Worm (Caenorhabditis elegans) whole organism, L3 larva: ENCODE data around the gene pgp-8.
A peak's percentile ranks its signal among the peaks of the same experiment; 100 is the strongest.

ENCODE experiments used
- R02D3.7 ChIP-seq: fragments of 150-350 bp; optimal IDR thresholded peaks from 2 replicates; lab custom pipeline; 2014; ENCODE audit warnings: missing biosample characterization, missing genetic modification characterization
- ceh-16 ChIP-seq: sonication (generic microtip); optimal IDR thresholded peaks from 2 replicates; lab custom pipeline; 2017; ENCODE audit warnings: missing biosample characterization, missing genetic modification characterization
- elt-2 ChIP-seq: sonication (generic microtip); optimal IDR thresholded peaks from 2 replicates; lab custom pipeline; 2016; ENCODE audit warnings: missing genetic modification reagents, mild to moderate bottlenecking, missing genetic modification characterization, missing compliant biosample characterization
- elt-3 ChIP-seq, 3 experiments: fragments of 150-350 bp in 1 of 3; sonication (generic microtip) in 2 of 3; optimal IDR thresholded peaks; 2 replicates in 2 of 3; 4 replicates in 1 of 3; lab custom pipeline; 2014 to 2017; ENCODE audit warnings: missing biosample characterization in 3 of 3, missing genetic modification characterization in 3 of 3
- lin-15B ChIP-seq: fragments of 150-350 bp; optimal IDR thresholded peaks from 2 replicates; lab custom pipeline; 2014; ENCODE audit warnings: missing biosample characterization, missing genetic modification characterization
- lin-39 ChIP-seq: fragments of 150-350 bp; optimal IDR thresholded peaks from 2 replicates; lab custom pipeline; 2018; ENCODE audit warnings: missing biosample characterization, missing genetic modification reagents, missing genetic modification characterization
- nfya-1 ChIP-seq: sonication (generic microtip); optimal IDR thresholded peaks from 2 replicates; lab custom pipeline; 2017; ENCODE audit warnings: missing genetic modification characterization, mild to moderate bottlenecking, missing compliant biosample characterization, antibody characterized with exemption, moderate library complexity; ENCODE audit not compliant: insufficient read depth
- nhr-12 ChIP-seq: fragments of 150-350 bp; optimal IDR thresholded peaks from 2 replicates; lab custom pipeline; 2014; ENCODE audit warnings: missing biosample characterization, missing genetic modification characterization
- nhr-23 ChIP-seq: fragments of 150-350 bp; optimal IDR thresholded peaks from 2 replicates; lab custom pipeline; 2014; ENCODE audit warnings: missing biosample characterization, missing genetic modification reagents, missing genetic modification characterization
- nhr-43 ChIP-seq: sonication (generic microtip); optimal IDR thresholded peaks from 2 replicates; lab custom pipeline; 2016; ENCODE audit warnings: mild to moderate bottlenecking, missing genetic modification characterization, missing compliant biosample characterization; ENCODE audit not compliant: poor library complexity, severe bottlenecking
- nhr-67 ChIP-seq: fragments of 150-350 bp; optimal IDR thresholded peaks from 2 replicates; lab custom pipeline; 2014; ENCODE audit warnings: missing biosample characterization, missing genetic modification characterization
- nhr-76 ChIP-seq: fragments of 150-350 bp; sonication (generic microtip); optimal IDR thresholded peaks from 5 replicates; lab custom pipeline; 2014; ENCODE audit warnings: missing biosample characterization, missing genetic modification characterization
- snpc-4 ChIP-seq: fragments of 150-350 bp; optimal IDR thresholded peaks from 2 replicates; lab custom pipeline; 2014; ENCODE audit warnings: missing biosample characterization, missing genetic modification characterization

ce11 chrX:10877138-10877743 lies 13.0 kb upstream of the pgp-8 start, which contains the start of gene pgp-6:
- TF ChIP-seq nhr-67 (tag; lab: Kevin White, UChicago) (no peak), elt-2 (tag; lab: Kevin White, UChicago) (peak; percentile 67), nhr-23 (no peak), lin-39 (tag; lab: Kevin White, UChicago) (no peak), nhr-76 (tag; lab: Kevin White, UChicago) (no peak), nhr-43 (tag; lab: Kevin White, UChicago) (no peak), elt-3 (tag; optimal IDR thresholded peaks at IDR 0.05; lab: Kevin White, UChicago) (no peak), R02D3.7 (tag; lab: Kevin White, UChicago) (no peak), snpc-4 (tag; lab: Kevin White, UChicago) (no peak), nfya-1 (tag; lab: Kevin White, UChicago) (no peak), ceh-16 (tag; lab: Kevin White, UChicago) (no peak), lin-15B (no peak), nhr-12 (tag; lab: Kevin White, UChicago) (no peak)
